Fruit fly (Drosophila melanogaster): Measurements from ENCODE around the gene if.

The if gene

DNA sequence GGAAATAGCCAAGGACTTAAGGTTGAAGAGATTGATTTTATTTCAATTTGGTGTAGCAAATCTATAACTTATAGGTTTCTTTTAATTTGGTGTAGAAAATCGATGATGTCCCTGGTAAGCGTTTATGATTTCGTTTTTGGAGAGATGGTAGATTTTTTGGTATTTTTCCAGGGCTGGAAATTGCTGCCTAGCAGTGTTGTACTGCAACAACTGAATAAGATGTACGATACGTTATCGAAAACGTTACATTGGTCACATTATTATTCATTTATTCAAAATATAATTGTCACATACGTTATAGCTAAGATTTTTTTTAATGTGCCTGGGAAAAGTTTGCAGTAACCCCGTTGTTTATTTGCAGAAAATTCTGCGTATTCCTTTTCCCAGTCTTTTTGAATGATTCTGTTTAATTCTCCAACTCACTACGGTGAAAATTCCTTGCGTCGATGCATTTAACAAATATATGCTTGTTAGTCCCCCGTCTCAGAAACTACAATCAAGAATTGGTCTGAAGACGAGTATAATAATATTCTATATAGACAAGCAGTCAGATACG is 3.7 kb upstream of the if start, which contains the start of the genes CG9609 and Sap30 (continued):
- TF ChIP-seq Myb (GFP tag; optimal IDR thresholded peaks at IDR 0.05) (peak; percentile 66), ATbp (GFP tag; optimal IDR thresholded peaks at IDR 0.05) (no peak), pzg (GFP tag; optimal IDR thresholded peaks at IDR 0.05) (peak; percentile 73), zf30C (GFP tag; optimal IDR thresholded peaks at IDR 0.05) (no peak), Rfx (GFP tag; IDR thresholded peaks at IDR 0.05) (peak; percentile 13; the same call in 1 of the 2 replicates), Dp (GFP tag; optimal IDR thresholded peaks at IDR 0.05) (no peak), CG13775 (GFP tag; optimal IDR thresholded peaks at IDR 0.05) (no peak), CG32767 (GFP tag; IDR thresholded peaks at IDR 0.05) (no peak), CG12942 (GFP tag; optimal IDR thresholded peaks at IDR 0.05) (no peak), wor (GFP tag; IDR thresholded peaks at IDR 0.05) (no peak), Opbp (GFP tag; IDR thresholded peaks at IDR 0.05; ENCODE audit: partially characterized antibody) (0 out of 3 replicates have a peak, but pooled peaks have one; percentile 12), onecut (GFP tag; IDR thresholded peaks at IDR 0.05) (peak; percentile 84), Ets65A (GFP tag) (peak; percentile 79), CG13123 (GFP tag; optimal IDR thresholded peaks at IDR 0.05) (no peak), CG4730 (GFP tag; IDR thresholded peaks at IDR 0.05) (no peak), Dref (GFP tag; IDR thresholded peaks at IDR 0.05) (peak; percentile 73), CG6254 (GFP tag; optimal IDR thresholded peaks at IDR 0.05) (no peak), Neu2 (GFP tag; optimal IDR thresholded peaks at IDR 0.05; ENCODE audit: borderline replicate concordance) (no peak), Dek (tag; optimal IDR thresholded peaks at IDR 0.05) (peak; percentile 17), TFAM (GFP tag; optimal IDR thresholded peaks at IDR 0.05) (no peak), Adf1 (GFP tag; IDR thresholded peaks at IDR 0.05) (no peak), br (optimal IDR thresholded peaks at IDR 0.05) (no peak), CG2116 (GFP tag; optimal IDR thresholded peaks at IDR 0.05) (peak; percentile 98), CG1024 (GFP tag; IDR thresholded peaks at IDR 0.05) (no peak), CG7928 (GFP tag; optimal IDR thresholded peaks at IDR 0.05) (peak; percentile 90), row (GFP tag; IDR thresholded peaks at IDR 0.05) (peak; percentile 48), Sry-δ (GFP tag; optimal IDR thresholded peaks at IDR 0.05) (peak; percentile 55), inv (GFP tag; IDR thresholded peaks at IDR 0.05; ENCODE audit: partially characterized antibody) (no peak), CG11456 (GFP tag; IDR thresholded peaks at IDR 0.05) (no peak)

DNA sequence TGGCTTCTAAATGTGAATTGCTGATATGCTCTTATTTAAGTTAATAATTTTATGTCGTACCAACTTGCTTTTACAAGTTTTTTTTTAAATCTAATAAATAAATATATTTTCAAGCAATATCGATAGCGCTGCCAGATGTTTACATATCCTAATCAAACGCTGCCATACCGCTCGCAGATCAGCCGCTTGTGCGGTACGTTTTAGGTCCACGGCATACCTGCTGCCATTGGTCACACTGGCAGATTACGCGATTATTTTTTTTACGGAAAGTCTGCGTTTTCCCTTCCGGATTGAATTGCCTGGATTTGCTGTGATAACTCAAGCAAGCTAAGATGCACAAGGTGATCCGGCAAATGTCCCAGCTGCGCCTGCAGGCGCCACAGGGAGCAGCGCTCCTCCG is 509 bp upstream of the if start, which contains the start of gene mRpL22:
Gene mRpL22 (plus strand): TSS at position 191 of the 400 bp plus-strand sequence.
- TF ChIP-seq CG15514 (GFP tag; optimal IDR thresholded peaks at IDR 0.05) (peak; percentile 57), trem (tag; optimal IDR thresholded peaks at IDR 0.05) (peak; percentile 26), nom (GFP tag; optimal IDR thresholded peaks at IDR 0.05) (peak; percentile 8), CG2712 (tag; optimal IDR thresholded peaks at IDR 0.05) (peak; percentile 17), CG9932 (GFP tag; IDR thresholded peaks at IDR 0.05) (0 out of 2 replicates have a peak, but pooled peaks have one; percentile 29), YL-1 (GFP tag; optimal IDR thresholded peaks at IDR 0.05) (peak; percentile 21), Ets97D (GFP tag; optimal IDR thresholded peaks at IDR 0.05) (peak; percentile 30), CG2116 (GFP tag; optimal IDR thresholded peaks at IDR 0.05) (peak; percentile 50), unc-4 (GFP tag; IDR thresholded peaks at IDR 0.05; ENCODE audit: partially characterized antibody) (0 out of 2 replicates have a peak, but pooled peaks have one; percentile 19), stc (GFP tag; IDR thresholded peaks at IDR 0.05) (no peak), sqz (GFP tag; optimal IDR thresholded peaks at IDR 0.05) (peak; percentile 38), zen (tag; optimal IDR thresholded peaks at IDR 0.05) (no peak), bbx (GFP tag; IDR thresholded peaks at IDR 0.05; ENCODE audit: partially characterized antibody) (peak; percentile 36; the same call in 1 of the 2 replicates), emc (GFP tag; optimal IDR thresholded peaks at IDR 0.05) (no peak), CG1603 (tag; optimal IDR thresholded peaks at IDR 0.05) (peak; percentile 8), Dp (GFP tag; optimal IDR thresholded peaks at IDR 0.05) (peak; percentile 76), amos (GFP tag; IDR thresholded peaks at IDR 0.05; ENCODE audit: partially characterized antibody) (peak; percentile 47; the same call in 1 of the 2 replicates), CG3407 (GFP tag; optimal IDR thresholded peaks at IDR 0.05) (no peak), CG12769 (tag; optimal IDR thresholded peaks at IDR 0.05) (no peak), nerfin-1 (tag; optimal IDR thresholded peaks at IDR 0.05) (no peak), CG9876 (GFP tag; optimal IDR thresholded peaks at IDR 0.05) (no peak), CG16813 (GFP tag; IDR thresholded peaks at IDR 0.05; ENCODE audit: partially characterized antibody) (peak; percentile 38; the same call in 1 of the 3 replicates), Atf-2 (GFP tag; optimal IDR thresholded peaks at IDR 0.05) (no peak), MBD-R2 (GFP tag; IDR thresholded peaks at IDR 0.05) (peak; percentile 73)
